Fruit fly (Drosophila melanogaster) whole organism, embryonic: ENCODE data around the gene Kdsr.

Experiments
- B-H2 ChIP-seq: fragments of 200-800 bp; sonication (Bioruptor generic); optimal IDR thresholded peaks from 2 replicates; lab custom pipeline; 2018; ENCODE audit warnings: missing biosample characterization, mild to moderate bottlenecking, missing genetic modification characterization
- CG10147 ChIP-seq: fragments of 200-800 bp; sonication (Bioruptor generic); optimal IDR thresholded peaks from 2 replicates; lab custom pipeline; 2019; ENCODE audit warnings: missing biosample characterization, mild to moderate bottlenecking, missing genetic modification characterization, moderate library complexity
- CG10565 ChIP-seq: fragments of 200-800 bp; sonication (Bioruptor generic); optimal IDR thresholded peaks from 3 replicates; lab custom pipeline; 2016; ENCODE audit warnings: missing biosample characterization, mild to moderate bottlenecking, missing genetic modification characterization
- CG11247 ChIP-seq: fragments of 200-800 bp; sonication (Bioruptor generic); IDR thresholded peaks from 2 replicates; pipeline ENCODE4 v1.3.6; 2022; ENCODE audit warnings: missing biosample characterization, missing genetic modification characterization
- CG11560 ChIP-seq: fragments of 200-800 bp; sonication (Bioruptor generic); IDR thresholded peaks from 3 replicates; pipeline ENCODE4 v1.3.6; 2022; ENCODE audit warnings: missing biosample characterization, missing genetic modification characterization
- CG13287 ChIP-seq: fragments of 200-800 bp; sonication (Bioruptor generic); IDR thresholded peaks from 2 replicates; pipeline ENCODE4 v1.3.6; 2022; ENCODE audit warnings: missing biosample characterization, missing genetic modification characterization; ENCODE audit not compliant: partially characterized antibody
- CG13775 ChIP-seq: fragments of 200-800 bp; sonication (Bioruptor generic); optimal IDR thresholded peaks from 3 replicates; lab custom pipeline; 2017; ENCODE audit warnings: missing biosample characterization, mild to moderate bottlenecking, missing genetic modification characterization
- CG13894 ChIP-seq: fragments of 200-800 bp; sonication (Bioruptor generic); optimal IDR thresholded peaks from 3 replicates; lab custom pipeline; 2018; ENCODE audit warnings: missing biosample characterization, mild to moderate bottlenecking, missing genetic modification characterization, moderate library complexity
- CG17186 ChIP-seq: fragments of 200-800 bp; sonication (Bioruptor generic); optimal IDR thresholded peaks from 3 replicates; lab custom pipeline; 2017; ENCODE audit warnings: missing biosample characterization, missing genetic modification reagents, missing genetic modification characterization
- CG17568 ChIP-seq: fragments of 200-800 bp; sonication (Bioruptor generic); optimal IDR thresholded peaks from 2 replicates; lab custom pipeline; 2018; ENCODE audit warnings: missing biosample characterization, mild to moderate bottlenecking, missing genetic modification characterization, moderate library complexity
- CG17829 ChIP-seq: fragments of 200-800 bp; optimal IDR thresholded peaks from 2 replicates; lab custom pipeline; 2019; ENCODE audit warnings: missing biosample characterization, mild to moderate bottlenecking, missing genetic modification characterization, moderate library complexity
- CG30403 ChIP-seq: fragments of 200-800 bp; sonication (Bioruptor generic); optimal IDR thresholded peaks from 3 replicates; lab custom pipeline; 2016; ENCODE audit warnings: missing biosample characterization, missing genetic modification characterization
- CG32767 ChIP-seq: fragments of 200-800 bp; sonication (Bioruptor generic); IDR thresholded peaks from 2 replicates; pipeline ENCODE4 v1.3.6; 2022; ENCODE audit warnings: missing biosample characterization, missing genetic modification characterization
- CG3281 ChIP-seq: fragments of 200-800 bp; sonication (Bioruptor generic); optimal IDR thresholded peaks from 3 replicates; lab custom pipeline; 2017; ENCODE audit warnings: missing biosample characterization, mild to moderate bottlenecking, missing genetic modification characterization
- CG34376 ChIP-seq: fragments of 200-800 bp; sonication (Bioruptor generic); optimal IDR thresholded peaks from 2 replicates; lab custom pipeline; 2018; ENCODE audit warnings: missing biosample characterization, mild to moderate bottlenecking, missing genetic modification characterization
- CG34422 ChIP-seq: fragments of 200-800 bp; sonication (Bioruptor generic); IDR thresholded peaks from 3 replicates; pipeline ENCODE4 v1.3.6; 2022; ENCODE audit warnings: missing biosample characterization, missing genetic modification characterization
- CG7839 ChIP-seq: fragments of 200-800 bp; sonication (Bioruptor generic); optimal IDR thresholded peaks from 3 replicates; lab custom pipeline; 2018; ENCODE audit warnings: missing biosample characterization, mild to moderate bottlenecking, missing genetic modification characterization, moderate library complexity
- CG8765 ChIP-seq: fragments of 200-800 bp; sonication (Bioruptor generic); IDR thresholded peaks from 2 replicates; pipeline ENCODE4 v1.3.6; 2022; ENCODE audit warnings: missing biosample characterization, missing genetic modification characterization
- CG8924 ChIP-seq: fragments of 200-800 bp; optimal IDR thresholded peaks from 3 replicates; lab custom pipeline; 2019; ENCODE audit warnings: missing biosample characterization, mild to moderate bottlenecking, missing genetic modification characterization, moderate library complexity
- CrebB ChIP-seq: fragments of 200-800 bp; sonication (Bioruptor generic); optimal IDR thresholded peaks from 3 replicates; lab custom pipeline; 2018; ENCODE audit warnings: missing biosample characterization, mild to moderate bottlenecking, missing genetic modification characterization
- Dad ChIP-seq: fragments of 200-800 bp; sonication (Bioruptor generic); optimal IDR thresholded peaks from 3 replicates; lab custom pipeline; 2016; ENCODE audit warnings: missing biosample characterization, missing genetic modification characterization
- Dip3 ChIP-seq: fragments of 200-800 bp; sonication (Bioruptor generic); optimal IDR thresholded peaks from 3 replicates; lab custom pipeline; 2016; ENCODE audit warnings: missing biosample characterization, missing genetic modification characterization
- Doc2 ChIP-seq: fragments of 200-800 bp; sonication (Bioruptor generic); IDR thresholded peaks from 2 replicates; pipeline ENCODE4 v1.3.6; 2022; ENCODE audit warnings: missing biosample characterization, missing genetic modification characterization
- Dref ChIP-seq: fragments of 200-800 bp; sonication (Bioruptor generic); IDR thresholded peaks from 2 replicates; pipeline ENCODE4 v1.3.6; 2022; ENCODE audit warnings: missing biosample characterization, missing genetic modification characterization
- Drgx ChIP-seq: fragments of 200-800 bp; sonication (Bioruptor generic); IDR thresholded peaks from 2 replicates; pipeline ENCODE4 v1.3.6; 2022; ENCODE audit warnings: missing biosample characterization, missing genetic modification characterization
- E2f1 ChIP-seq: fragments of 200-800 bp; sonication (Bioruptor generic); IDR thresholded peaks from 2 replicates; pipeline ENCODE4 v1.3.6; 2022; ENCODE audit warnings: missing biosample characterization, missing genetic modification characterization
- E2f2 ChIP-seq: fragments of 200-800 bp; sonication (Bioruptor generic); IDR thresholded peaks from 2 replicates; pipeline ENCODE4 v1.3.6; 2022; ENCODE audit warnings: missing biosample characterization, missing genetic modification characterization
- GATAe ChIP-seq: fragments of 200-800 bp; sonication (Bioruptor generic); conservative IDR thresholded peaks from 2 replicates; pipeline ENCODE4 v1.3.6; 2022; ENCODE audit warnings: missing biosample characterization, missing genetic modification characterization
- NK7.1 ChIP-seq: fragments of 200-800 bp; sonication (Bioruptor generic); optimal IDR thresholded peaks from 3 replicates; lab custom pipeline; 2016; ENCODE audit warnings: missing biosample characterization, missing genetic modification characterization
- Pdp1 ChIP-seq, 2 experiments: fragments of 200-800 bp; sonication (Bioruptor generic); optimal IDR thresholded peaks; 3 replicates each; lab custom pipeline; 2016; ENCODE audit warnings: missing biosample characterization in 2 of 2, missing genetic modification characterization in 2 of 2, mild to moderate bottlenecking in 1 of 2, moderate library complexity in 1 of 2
- Rfx ChIP-seq: fragments of 200-800 bp; sonication (Bioruptor generic); IDR thresholded peaks from 2 replicates; pipeline ENCODE4 v1.3.6; 2022; ENCODE audit warnings: missing biosample characterization, missing genetic modification characterization
- Tbp ChIP-seq: fragments of >200 bp; optimal IDR thresholded peaks from 2 replicates; lab custom pipeline; 2018; ENCODE audit warnings: missing biosample characterization, missing genetic modification characterization
- Xrp1 ChIP-seq: fragments of 200-800 bp; sonication (Bioruptor generic); IDR thresholded peaks from 2 replicates; pipeline ENCODE4 v1.3.6; 2022; ENCODE audit warnings: missing biosample characterization, missing genetic modification characterization
- amos ChIP-seq: fragments of 200-800 bp; sonication (Bioruptor generic); IDR thresholded peaks from 2 replicates; pipeline ENCODE4 v1.3.6; 2022; ENCODE audit warnings: missing biosample characterization, missing genetic modification characterization; ENCODE audit not compliant: partially characterized antibody
- bsh ChIP-seq, 2 experiments: fragments of 200-800 bp; sonication (Bioruptor generic); optimal IDR thresholded peaks; 2 replicates each; lab custom pipeline; 2017 to 2018; ENCODE audit warnings: mild to moderate bottlenecking in 2 of 2, missing biosample characterization in 2 of 2, missing genetic modification characterization in 2 of 2, moderate library complexity in 1 of 2
- btn ChIP-seq: fragments of 200-800 bp; sonication (Bioruptor generic); optimal IDR thresholded peaks from 2 replicates; lab custom pipeline; 2016; ENCODE audit warnings: missing biosample characterization, missing genetic modification characterization
- cas ChIP-seq: fragments of 200-800 bp; sonication (Bioruptor generic); IDR thresholded peaks from 2 replicates; pipeline ENCODE4 v1.3.6; 2022; ENCODE audit warnings: missing biosample characterization, missing genetic modification characterization
- chn ChIP-seq: fragments of 200-800 bp; sonication (Bioruptor generic); optimal IDR thresholded peaks from 2 replicates; lab custom pipeline; 2016; ENCODE audit warnings: missing biosample characterization, missing genetic modification characterization
- croc ChIP-seq: fragments of 200-800 bp; sonication (Bioruptor generic); conservative IDR thresholded peaks from 3 replicates; pipeline ENCODE4 v1.3.6; 2022; ENCODE audit warnings: missing biosample characterization, missing genetic modification characterization
- cwo ChIP-seq: fragments of 200-800 bp; sonication (Bioruptor generic); optimal IDR thresholded peaks from 3 replicates; lab custom pipeline; 2017; ENCODE audit warnings: missing biosample characterization, missing genetic modification characterization, mild to moderate bottlenecking, moderate library complexity, missing genetic modification reagents
- esg ChIP-seq: fragments of 200-800 bp; sonication (Bioruptor generic); conservative IDR thresholded peaks from 2 replicates; pipeline ENCODE4 v1.3.6; 2022; ENCODE audit warnings: missing biosample characterization, missing genetic modification characterization
- eyg ChIP-seq: fragments of 200-800 bp; sonication (Bioruptor generic); optimal IDR thresholded peaks from 3 replicates; lab custom pipeline; 2016; ENCODE audit warnings: missing biosample characterization, missing genetic modification characterization
- fd96Cb ChIP-seq: fragments of 200-800 bp; sonication (Bioruptor generic); optimal IDR thresholded peaks from 2 replicates; lab custom pipeline; 2018; ENCODE audit warnings: missing biosample characterization, mild to moderate bottlenecking, missing genetic modification characterization, moderate library complexity
- h ChIP-seq: fragments of >200 bp; optimal IDR thresholded peaks from 2 replicates; lab custom pipeline; 2017
- pb ChIP-seq: fragments of 200-800 bp; sonication (Bioruptor generic); optimal IDR thresholded peaks from 3 replicates; lab custom pipeline; 2016; ENCODE audit warnings: missing biosample characterization, missing genetic modification characterization
- pfk ChIP-seq: fragments of 200-800 bp; sonication (Bioruptor generic); optimal IDR thresholded peaks from 2 replicates; lab custom pipeline; 2018; ENCODE audit warnings: missing biosample characterization, mild to moderate bottlenecking, missing genetic modification characterization, moderate library complexity
- pho ChIP-seq: fragments of 200-800 bp; sonication (Bioruptor generic); optimal IDR thresholded peaks from 2 replicates; lab custom pipeline; 2016; ENCODE audit warnings: missing biosample characterization, missing genetic modification characterization
- sisA ChIP-seq: fragments of 200-800 bp; sonication (Bioruptor generic); IDR thresholded peaks from 2 replicates; pipeline ENCODE4 v1.3.6; 2022; ENCODE audit warnings: missing biosample characterization, missing genetic modification characterization
- sr ChIP-seq: fragments of 200-800 bp; sonication (Bioruptor generic); IDR thresholded peaks from 3 replicates; pipeline ENCODE4 v1.3.6; 2022; ENCODE audit warnings: missing biosample characterization, missing genetic modification characterization
- trem ChIP-seq: fragments of 200-800 bp; optimal IDR thresholded peaks from 3 replicates; lab custom pipeline; 2019; ENCODE audit warnings: missing biosample characterization, mild to moderate bottlenecking, missing genetic modification characterization, moderate library complexity
- unc-4 ChIP-seq: fragments of 200-800 bp; sonication (Bioruptor generic); IDR thresholded peaks from 2 replicates; pipeline ENCODE4 v1.3.6; 2022; ENCODE audit warnings: missing biosample characterization, missing genetic modification characterization; ENCODE audit not compliant: partially characterized antibody

The Kdsr gene

dm6 chr3R:25262322-25262761 is at the start of gene Kdsr, which contains the start of gene CG11858 (continued):
- TF ChIP-seq esg (GFP tag; lab: Robert Waterston, UW) (peak; percentile 36; the same call in 1 of the 2 replicates), sr (GFP tag; lab: Robert Waterston, UW) (no peak), CG11247 (GFP tag; lab: Robert Waterston, UW) (0 out of 2 replicates have a peak, but pooled peaks have one; percentile 18), pb (GFP tag; lab: Kevin White, UChicago) (peak; percentile 3), cas (peak; percentile 52; the same call in 1 of the 2 replicates), CG17829 (peak; percentile 56), Drgx (peak; percentile 52), CG8924 (peak; percentile 58), fd96Cb (peak; percentile 45), CrebB (tag; lab: Kevin White, UChicago) (peak; percentile 44), h (lab: Kevin White, UChicago) (no peak), Rfx (GFP tag; lab: Robert Waterston, UW) (peak; percentile 85), cwo (GFP tag; lab: Kevin White, UChicago) (peak; percentile 12), CG13287 (GFP tag; lab: Robert Waterston, UW) (peak; percentile 64; the same call in 1 of the 2 replicates), Dref (GFP tag; lab: Robert Waterston, UW) (peak; percentile 51), GATAe (GFP tag; lab: Robert Waterston, UW) (peak; percentile 61), NK7.1 (GFP tag; lab: Kevin White, UChicago) (no peak), CG34376 (GFP tag; lab: Kevin White, UChicago) (peak; percentile 77), CG17186 (GFP tag; lab: Kevin White, UChicago) (peak; percentile 92), sisA (GFP tag; lab: Robert Waterston, UW) (peak; percentile 68), bsh (GFP tag; optimal IDR thresholded peaks at IDR 0.05; lab: Kevin White, UChicago) (peak in 1 of 2 experiments; percentile 68), pho (peak; percentile 57), Dad (GFP tag; lab: Kevin White, UChicago) (peak; percentile 60), Doc2 (GFP tag; lab: Robert Waterston, UW) (no peak), Xrp1 (GFP tag; lab: Robert Waterston, UW) (peak; percentile 76), CG8765 (GFP tag; lab: Robert Waterston, UW) (peak; percentile 53), croc (GFP tag; lab: Robert Waterston, UW) (peak; percentile 39; the same call in 1 of the 3 replicates), CG17568 (no peak), E2f2 (GFP tag; lab: Robert Waterston, UW) (peak; percentile 56; the same call in 1 of the 2 replicates), CG10147 (peak; percentile 63), CG30403 (peak; percentile 82), eyg (GFP tag; lab: Kevin White, UChicago) (no peak), CG7839 (tag; lab: Kevin White, UChicago) (peak; percentile 64), unc-4 (GFP tag; lab: Robert Waterston, UW) (peak; percentile 56; the same call in 1 of the 2 replicates), Dip3 (GFP tag; lab: Kevin White, UChicago) (peak; percentile 50), CG13894 (tag; lab: Kevin White, UChicago) (peak; percentile 57), CG13775 (peak; percentile 73), trem (tag; lab: Kevin White, UChicago) (peak; percentile 38), pfk (no peak), btn (GFP tag; lab: Kevin White, UChicago) (no peak), CG10565 (no peak), CG3281 (peak; percentile 49), Pdp1 (GFP tag; optimal IDR thresholded peaks at IDR 0.05; lab: Kevin White, UChicago) (peak; percentile 63 to 70), E2f1 (GFP tag; lab: Robert Waterston, UW) (peak; percentile 40; the same call in 1 of the 2 replicates), Tbp (GFP tag; lab: Kevin White, UChicago) (no peak), CG11560 (no peak), amos (GFP tag; lab: Robert Waterston, UW) (no peak), B-H2 (GFP tag; lab: Kevin White, UChicago) (peak; percentile 74), CG32767 (peak; percentile 23; the same call in 1 of the 2 replicates), CG34422 (peak; percentile 70; the same call in 2 of the 3 replicates), chn (GFP tag; lab: Kevin White, UChicago) (peak; percentile 65)
